Fruit fly (Drosophila melanogaster): Measurements from ENCODE around the gene fz2.

fz2 gene

DNA sequence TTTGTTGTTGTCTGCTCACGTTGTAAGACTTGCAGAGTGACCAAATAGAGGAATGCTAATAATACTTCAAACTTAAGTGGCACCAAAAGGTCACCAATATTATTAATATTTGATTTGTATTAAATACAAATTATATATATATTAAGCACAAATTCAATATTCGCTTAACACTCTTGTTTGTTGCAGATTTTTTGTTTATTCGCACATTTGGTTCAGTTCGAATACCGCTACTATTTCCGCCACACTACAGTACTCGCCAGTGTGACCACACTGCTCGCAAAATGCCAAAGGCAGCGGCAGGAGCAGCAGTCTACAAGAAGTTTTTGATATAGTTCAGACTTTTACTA, 28.9 kb upstream of the fz2 start, which contains the start of gene Max (continued):
- TF ChIP-seq pzg (GFP tag; optimal IDR thresholded peaks at IDR 0.05) (peak; percentile 77), Dfd (GFP tag; optimal IDR thresholded peaks at IDR 0.05) (no peak), CG8359 (GFP tag; optimal IDR thresholded peaks at IDR 0.05; ENCODE audit: borderline replicate concordance) (no peak), unc-4 (GFP tag; IDR thresholded peaks at IDR 0.05; ENCODE audit: partially characterized antibody) (no peak; the same call in 1 of the 2 replicates), CG17186 (GFP tag; optimal IDR thresholded peaks at IDR 0.05) (peak; percentile 24), CG11247 (GFP tag; IDR thresholded peaks at IDR 0.05) (peak; percentile 65), crol (GFP tag; IDR thresholded peaks at IDR 0.05) (no peak), zfh1 (GFP tag; IDR thresholded peaks at IDR 0.05) (peak; percentile 80), CG16813 (GFP tag; IDR thresholded peaks at IDR 0.05; ENCODE audit: partially characterized antibody) (no peak), Tbp (GFP tag; optimal IDR thresholded peaks at IDR 0.05) (no peak), CG9817 (tag; optimal IDR thresholded peaks at IDR 0.05) (peak; percentile 71), CG30020 (tag; optimal IDR thresholded peaks at IDR 0.05) (peak; percentile 76), CG16779 (GFP tag; IDR thresholded peaks at IDR 0.05) (no peak), usp (GFP tag; optimal IDR thresholded peaks at IDR 0.05) (no peak), CG6854 (GFP tag; optimal IDR thresholded peaks at IDR 0.05) (peak; percentile 56), Usf (GFP tag; optimal IDR thresholded peaks at IDR 0.05) (no peak), chif (GFP tag; optimal IDR thresholded peaks at IDR 0.05) (peak in 1 of 2 experiments; percentile 5), crp (GFP tag; optimal IDR thresholded peaks at IDR 0.05) (peak in 1 of 2 experiments; percentile 31), CG8478 (optimal IDR thresholded peaks at IDR 0.05) (no peak), MTF-1 (GFP tag; optimal IDR thresholded peaks at IDR 0.05; ENCODE audit: borderline replicate concordance) (peak; percentile 5), CG34422 (GFP tag; IDR thresholded peaks at IDR 0.05) (peak; percentile 47; the same call in 2 of the 3 replicates), CG15601 (tag; optimal IDR thresholded peaks at IDR 0.05) (peak; percentile 72), en (GFP tag; optimal IDR thresholded peaks at IDR 0.05) (no peak), CG3065 (GFP tag; optimal IDR thresholded peaks at IDR 0.05) (no peak), cad (GFP tag; optimal IDR thresholded peaks at IDR 0.05) (no peak), Antp (GFP tag; optimal IDR thresholded peaks at IDR 0.05) (no peak), tup (GFP tag; optimal IDR thresholded peaks at IDR 0.05) (no peak), CG18619 (GFP tag; optimal IDR thresholded peaks at IDR 0.05) (no peak), tgo (GFP tag; IDR thresholded peaks at IDR 0.05) (peak; percentile 72), Hmx (GFP tag; optimal IDR thresholded peaks at IDR 0.05) (no peak), Neu2 (GFP tag; optimal IDR thresholded peaks at IDR 0.05; ENCODE audit: borderline replicate concordance) (no peak), nerfin-2 (GFP tag; IDR thresholded peaks at IDR 0.05; ENCODE audit: partially characterized antibody) (no peak), Deaf1 (tag; optimal IDR thresholded peaks at IDR 0.05) (peak; percentile 44), maf-S (GFP tag; optimal IDR thresholded peaks at IDR 0.05) (no peak), CG3726 (GFP tag; IDR thresholded peaks at IDR 0.05) (no peak), ranshi (GFP tag; IDR thresholded peaks at IDR 0.05) (peak; percentile 59; the same call in 1 of the 2 replicates), stwl (tag; optimal IDR thresholded peaks at IDR 0.05) (peak; percentile 77), Stat92E (GFP tag; optimal IDR thresholded peaks at IDR 0.05) (no peak), Jarid2 (GFP tag; optimal IDR thresholded peaks at IDR 0.05) (no peak), CG17361 (GFP tag; IDR thresholded peaks at IDR 0.05) (peak; percentile 59), CG12299 (tag; optimal IDR thresholded peaks at IDR 0.05) (peak; percentile 61), B-H2 (GFP tag; optimal IDR thresholded peaks at IDR 0.05) (peak; percentile 82), Atf3 (GFP tag; optimal IDR thresholded peaks at IDR 0.05) (no peak), CG18476 (GFP tag; optimal IDR thresholded peaks at IDR 0.05) (no peak), nerfin-1 (tag; optimal IDR thresholded peaks at IDR 0.05) (peak; percentile 28), Scr (GFP tag; IDR thresholded peaks at IDR 0.05; ENCODE audit: partially characterized antibody) (0 out of 2 replicates have a peak, but pooled peaks have one; percentile 9), ERR (GFP tag; optimal IDR thresholded peaks at IDR 0.05) (no peak), gro (GFP tag; optimal IDR thresholded peaks at IDR 0.05) (no peak), CG9932 (GFP tag; IDR thresholded peaks at IDR 0.05) (peak; percentile 81), pros (GFP tag; optimal IDR thresholded peaks at IDR 0.05) (no peak), fd102C (GFP tag; optimal IDR thresholded peaks at IDR 0.05) (no peak)
